Worm (Caenorhabditis elegans) whole organism, L2 larva: ENCODE results near the gene tbx-9.

Source experiments
- alr-1 ChIP-seq: fragments of 150-350 bp; optimal IDR thresholded peaks from 2 replicates; lab custom pipeline; 2014; ENCODE audit warnings: missing biosample characterization, missing genetic modification characterization
- blmp-1 ChIP-seq: sonication (generic microtip); optimal IDR thresholded peaks from 2 replicates; lab custom pipeline; 2017; ENCODE audit warnings: missing genetic modification characterization, mild to moderate bottlenecking, missing compliant biosample characterization, antibody characterized with exemption, moderate library complexity; ENCODE audit not compliant: insufficient read depth
- fos-1 ChIP-seq: fragments of 150-350 bp; optimal IDR thresholded peaks from 2 replicates; lab custom pipeline; 2014; ENCODE audit warnings: missing biosample characterization, missing genetic modification characterization
- lin-13 ChIP-seq: fragments of 150-350 bp; optimal IDR thresholded peaks from 2 replicates; lab custom pipeline; 2014; ENCODE audit warnings: missing biosample characterization, missing genetic modification reagents, missing genetic modification characterization
- lsy-2 ChIP-seq, 2 experiments: fragments of 150-350 bp in 1 of 2; sonication (generic microtip) in 1 of 2; optimal IDR thresholded peaks; 2 replicates each; lab custom pipeline; 2014 to 2017; ENCODE audit warnings: missing biosample characterization in 2 of 2, missing genetic modification characterization in 2 of 2
- mdl-1 ChIP-seq, 2 experiments: fragments of 150-350 bp in 1 of 2; sonication (generic microtip) in 1 of 2; optimal IDR thresholded peaks; 2 replicates each; lab custom pipeline; 2017; ENCODE audit warnings: missing biosample characterization in 2 of 2, missing genetic modification characterization in 2 of 2
- nhr-10 ChIP-seq: sonication (generic microtip); optimal IDR thresholded peaks from 2 replicates; lab custom pipeline; 2017; ENCODE audit warnings: missing biosample characterization, missing genetic modification characterization
- nhr-129 ChIP-seq: fragments of 150-350 bp; optimal IDR thresholded peaks from 2 replicates; lab custom pipeline; 2014; ENCODE audit warnings: missing biosample characterization, missing genetic modification characterization
- nhr-77 ChIP-seq: fragments of 150-350 bp; optimal IDR thresholded peaks from 2 replicates; lab custom pipeline; 2014; ENCODE audit warnings: missing biosample characterization, missing genetic modification characterization
- unc-55 ChIP-seq: fragments of 150-350 bp; sonication (generic microtip); optimal IDR thresholded peaks from 3 replicates; lab custom pipeline; 2014; ENCODE audit warnings: missing biosample characterization, missing genetic modification reagents, missing genetic modification characterization
- ztf-4 ChIP-seq: fragments of 150-350 bp; optimal IDR thresholded peaks from 2 replicates; lab custom pipeline; 2014; ENCODE audit warnings: missing biosample characterization, missing genetic modification characterization

ce11 chrIII:10358751-10359150, 17.1 kb upstream of the tbx-9 start:
- no peak for TF ChIP-seq nhr-10 (tag; lab: Kevin White, UChicago)
- no peak for TF ChIP-seq nhr-129 (tag; lab: Kevin White, UChicago)
- no peak for TF ChIP-seq blmp-1 (tag; lab: Kevin White, UChicago)
- no peak for TF ChIP-seq alr-1 (tag; lab: Kevin White, UChicago)
- no peak for TF ChIP-seq fos-1 (tag; lab: Kevin White, UChicago)
- TF ChIP-seq unc-55 (GFP tag; lab: Kevin White, UChicago), result no peak
- TF ChIP-seq nhr-77 (tag; lab: Kevin White, UChicago), result no peak
- no peak for TF ChIP-seq mdl-1 (tag; optimal IDR thresholded peaks at IDR 0.05; lab: Kevin White, UChicago)
- TF ChIP-seq lsy-2 (tag; optimal IDR thresholded peaks at IDR 0.05; lab: Kevin White, UChicago), result no peak
- no peak for TF ChIP-seq lin-13
- TF ChIP-seq ztf-4 (tag; lab: Kevin White, UChicago), result no peak
